Fruit fly (Drosophila melanogaster) whole organism, prepupa: ENCODE measurements around the gene Epp.

Experiments
- Blimp-1 ChIP-seq: fragments of 200-800 bp; sonication (Bioruptor generic); optimal IDR thresholded peaks from 3 replicates; lab custom pipeline; 2017; ENCODE audit warnings: missing biosample characterization, missing genetic modification characterization, mild to moderate bottlenecking, moderate library complexity, missing genetic modification reagents
- CG10631 ChIP-seq: fragments of 200-800 bp; sonication (Bioruptor generic); optimal IDR thresholded peaks from 2 replicates; lab custom pipeline; 2016; ENCODE audit warnings: missing biosample characterization, missing genetic modification characterization
- CG10669 ChIP-seq: fragments of 200-800 bp; sonication (Bioruptor generic); optimal IDR thresholded peaks from 3 replicates; lab custom pipeline; 2018; ENCODE audit warnings: missing biosample characterization, mild to moderate bottlenecking, missing genetic modification characterization, moderate library complexity
- CG11294 ChIP-seq: fragments of 200-800 bp; sonication (Bioruptor generic); IDR thresholded peaks from 2 replicates; pipeline ENCODE4 v1.3.6; 2022; ENCODE audit warnings: missing biosample characterization, missing genetic modification characterization
- CG11902 ChIP-seq: fragments of 200-800 bp; sonication (Bioruptor generic); optimal IDR thresholded peaks from 3 replicates; lab custom pipeline; 2016; ENCODE audit warnings: missing biosample characterization, missing genetic modification characterization
- CG15336 ChIP-seq: fragments of 200-800 bp; sonication (Bioruptor generic); IDR thresholded peaks from 2 replicates; pipeline ENCODE4 v1.3.6; 2022; ENCODE audit warnings: missing biosample characterization, missing genetic modification characterization
- CG16779 ChIP-seq: fragments of 200-800 bp; sonication (Bioruptor generic); optimal IDR thresholded peaks from 3 replicates; lab custom pipeline; 2017; ENCODE audit warnings: missing biosample characterization, mild to moderate bottlenecking, missing genetic modification characterization
- CG3032 ChIP-seq: fragments of 200-800 bp; optimal IDR thresholded peaks from 2 replicates; lab custom pipeline; 2019; ENCODE audit warnings: missing biosample characterization, mild to moderate bottlenecking, missing genetic modification characterization, moderate library complexity
- CG31627 ChIP-seq: fragments of 200-800 bp; sonication (Bioruptor generic); optimal IDR thresholded peaks from 3 replicates; lab custom pipeline; 2016; ENCODE audit warnings: missing biosample characterization, missing genetic modification characterization
- CG32006 ChIP-seq: fragments of 200-800 bp; sonication (Bioruptor generic); optimal IDR thresholded peaks from 3 replicates; lab custom pipeline; 2017; ENCODE audit warnings: missing biosample characterization, mild to moderate bottlenecking, missing genetic modification characterization
- CG3919 ChIP-seq: fragments of 200-800 bp; sonication (Bioruptor generic); optimal IDR thresholded peaks from 3 replicates; lab custom pipeline; 2016; ENCODE audit warnings: missing biosample characterization, missing genetic modification characterization
- CG6163 ChIP-seq: fragments of 200-800 bp; sonication (Bioruptor generic); IDR thresholded peaks from 3 replicates; pipeline ENCODE4 v1.3.6; 2022; ENCODE audit warnings: missing biosample characterization, missing genetic modification characterization
- CG6276 ChIP-seq: fragments of 200-800 bp; sonication (Bioruptor generic); optimal IDR thresholded peaks from 2 replicates; lab custom pipeline; 2017; ENCODE audit warnings: missing biosample characterization, mild to moderate bottlenecking, missing genetic modification characterization
- CG6792 ChIP-seq: fragments of 200-800 bp; sonication (Bioruptor generic); optimal IDR thresholded peaks from 3 replicates; lab custom pipeline; 2016; ENCODE audit warnings: missing biosample characterization, missing genetic modification characterization
- CG6854 ChIP-seq: fragments of 200-800 bp; sonication (Bioruptor generic); optimal IDR thresholded peaks from 2 replicates; lab custom pipeline; 2017; ENCODE audit warnings: missing biosample characterization, mild to moderate bottlenecking, missing genetic modification characterization
- CG8119 ChIP-seq: fragments of 200-800 bp; sonication (Bioruptor generic); IDR thresholded peaks from 3 replicates; pipeline ENCODE4 v1.3.6; 2022; ENCODE audit warnings: missing biosample characterization, missing genetic modification characterization
- CG8319 ChIP-seq: fragments of 200-800 bp; sonication (Bioruptor generic); optimal IDR thresholded peaks from 3 replicates; lab custom pipeline; 2016; ENCODE audit warnings: missing biosample characterization, missing genetic modification characterization
- CG8632 ChIP-seq: fragments of 200-800 bp; sonication (Bioruptor generic); optimal IDR thresholded peaks from 3 replicates; lab custom pipeline; 2016; ENCODE audit warnings: missing biosample characterization, missing genetic modification characterization
- CG9139 ChIP-seq: fragments of 200-800 bp; sonication (Bioruptor generic); optimal IDR thresholded peaks from 3 replicates; lab custom pipeline; 2017; ENCODE audit warnings: missing biosample characterization, mild to moderate bottlenecking, missing genetic modification characterization
- Eip75B ChIP-seq: fragments of 200-800 bp; sonication (Bioruptor generic); optimal IDR thresholded peaks from 3 replicates; lab custom pipeline; 2016; ENCODE audit warnings: missing biosample characterization, missing genetic modification characterization
- Eip78C ChIP-seq: fragments of 200-800 bp; sonication (Bioruptor generic); peaks from one replicate; lab custom pipeline; 2016; ENCODE audit warnings: missing biosample characterization, missing genetic modification characterization
- Ets96B ChIP-seq: fragments of 200-800 bp; optimal IDR thresholded peaks from 2 replicates; lab custom pipeline; 2019; ENCODE audit warnings: missing biosample characterization, mild to moderate bottlenecking, missing genetic modification characterization, moderate library complexity
- Gug ChIP-seq: fragments of 200-800 bp; sonication (Bioruptor generic); IDR thresholded peaks from 2 replicates; pipeline ENCODE4 v1.3.6; 2022; ENCODE audit warnings: missing biosample characterization, missing genetic modification characterization
- Hr38 ChIP-seq: sonication (Bioruptor generic); optimal IDR thresholded peaks from 2 replicates; lab custom pipeline; 2016; ENCODE audit warnings: missing biosample characterization, missing genetic modification characterization
- Lpt ChIP-seq: fragments of 200-800 bp; sonication (Bioruptor generic); optimal IDR thresholded peaks from 3 replicates; lab custom pipeline; 2016; ENCODE audit warnings: missing biosample characterization, missing genetic modification characterization
- Met ChIP-seq: fragments of 200-800 bp; sonication (Bioruptor generic); optimal IDR thresholded peaks from 3 replicates; lab custom pipeline; 2016; ENCODE audit warnings: missing biosample characterization, missing genetic modification characterization
- Smox ChIP-seq: fragments of 200-800 bp; sonication (Bioruptor generic); optimal IDR thresholded peaks from 3 replicates; lab custom pipeline; 2016; ENCODE audit warnings: missing biosample characterization, missing genetic modification characterization
- Sox102F ChIP-seq: fragments of 200-800 bp; sonication (Bioruptor generic); optimal IDR thresholded peaks from 2 replicates; lab custom pipeline; 2016; ENCODE audit warnings: missing biosample characterization, mild to moderate bottlenecking, missing genetic modification characterization
- Sox14 ChIP-seq: fragments of 200-800 bp; sonication (Bioruptor generic); optimal IDR thresholded peaks from 3 replicates; lab custom pipeline; 2016; ENCODE audit warnings: missing biosample characterization, missing genetic modification characterization
- Sox15 ChIP-seq: fragments of 200-800 bp; sonication (Bioruptor generic); optimal IDR thresholded peaks from 3 replicates; lab custom pipeline; 2016; ENCODE audit warnings: missing biosample characterization, missing genetic modification characterization
- achi ChIP-seq: fragments of 200-800 bp; sonication (Bioruptor generic); optimal IDR thresholded peaks from 3 replicates; lab custom pipeline; 2016; ENCODE audit warnings: missing biosample characterization, missing genetic modification characterization
- cyc ChIP-seq: fragments of 200-800 bp; sonication (Bioruptor generic); optimal IDR thresholded peaks from 3 replicates; lab custom pipeline; 2016; ENCODE audit warnings: missing biosample characterization, missing genetic modification characterization
- dsx ChIP-seq: fragments of 200-800 bp; optimal IDR thresholded peaks from 3 replicates; lab custom pipeline; 2019; ENCODE audit warnings: missing biosample characterization, mild to moderate bottlenecking, missing genetic modification characterization, moderate library complexity; ENCODE audit not compliant: poor library complexity, severe bottlenecking
- eg ChIP-seq: fragments of 200-800 bp; sonication (Bioruptor generic); IDR thresholded peaks from 3 replicates; pipeline ENCODE4 v1.3.6; 2022; ENCODE audit warnings: missing biosample characterization, missing genetic modification characterization
- esn ChIP-seq: fragments of 200-800 bp; sonication (Bioruptor generic); optimal IDR thresholded peaks from 2 replicates; lab custom pipeline; 2016; ENCODE audit warnings: missing biosample characterization, mild to moderate bottlenecking, missing genetic modification characterization, moderate library complexity
- fd59A ChIP-seq: fragments of 200-800 bp; sonication (Bioruptor generic); optimal IDR thresholded peaks from 2 replicates; lab custom pipeline; 2017; ENCODE audit warnings: missing biosample characterization, mild to moderate bottlenecking, missing genetic modification characterization, missing genetic modification reagents
- fd85E ChIP-seq: fragments of 200-800 bp; sonication (Bioruptor generic); optimal IDR thresholded peaks from 3 replicates; lab custom pipeline; 2016; ENCODE audit warnings: missing biosample characterization, missing genetic modification characterization
- fkh ChIP-seq: fragments of 200-800 bp; sonication (Bioruptor generic); optimal IDR thresholded peaks from 3 replicates; lab custom pipeline; 2017; ENCODE audit warnings: missing biosample characterization, mild to moderate bottlenecking, missing genetic modification characterization, moderate library complexity
- lz ChIP-seq: fragments of 200-800 bp; sonication (Bioruptor generic); optimal IDR thresholded peaks from 3 replicates; lab custom pipeline; 2016; ENCODE audit warnings: missing biosample characterization, missing genetic modification characterization
- net ChIP-seq: fragments of 200-800 bp; sonication (Bioruptor generic); optimal IDR thresholded peaks from 3 replicates; lab custom pipeline; 2016; ENCODE audit warnings: missing biosample characterization, missing genetic modification characterization
- pdm3 ChIP-seq: fragments of 200-800 bp; sonication (Bioruptor generic); optimal IDR thresholded peaks from 3 replicates; lab custom pipeline; 2016; ENCODE audit warnings: missing biosample characterization, missing genetic modification characterization
- salr ChIP-seq, 2 experiments: fragments of 200-800 bp; sonication (Bioruptor generic); optimal IDR thresholded peaks; 3 replicates each; lab custom pipeline; 2016 to 2018; ENCODE audit warnings: missing biosample characterization in 2 of 2, missing genetic modification characterization in 2 of 2, mild to moderate bottlenecking in 1 of 2
- ss ChIP-seq, 2 experiments: fragments of 200-800 bp; sonication (Bioruptor generic); optimal IDR thresholded peaks; 2 replicates in 1 of 2; 3 replicates in 1 of 2; lab custom pipeline; 2017 to 2018; ENCODE audit warnings: mild to moderate bottlenecking in 2 of 2, missing biosample characterization in 2 of 2, missing genetic modification characterization in 2 of 2, moderate library complexity in 1 of 2
- svp ChIP-seq: fragments of 200-800 bp; sonication (Bioruptor generic); peaks from one replicate; lab custom pipeline; 2016; ENCODE audit warnings: missing biosample characterization, missing genetic modification characterization
- topi ChIP-seq: fragments of 200-800 bp; sonication (Bioruptor generic); optimal IDR thresholded peaks from 3 replicates; lab custom pipeline; 2016; ENCODE audit warnings: missing biosample characterization, missing genetic modification characterization
- vri ChIP-seq: fragments of 200-800 bp; sonication (Bioruptor generic); optimal IDR thresholded peaks from 3 replicates; lab custom pipeline; 2016; ENCODE audit warnings: missing biosample characterization, mild to moderate bottlenecking, missing genetic modification characterization

Epp gene

DNA sequence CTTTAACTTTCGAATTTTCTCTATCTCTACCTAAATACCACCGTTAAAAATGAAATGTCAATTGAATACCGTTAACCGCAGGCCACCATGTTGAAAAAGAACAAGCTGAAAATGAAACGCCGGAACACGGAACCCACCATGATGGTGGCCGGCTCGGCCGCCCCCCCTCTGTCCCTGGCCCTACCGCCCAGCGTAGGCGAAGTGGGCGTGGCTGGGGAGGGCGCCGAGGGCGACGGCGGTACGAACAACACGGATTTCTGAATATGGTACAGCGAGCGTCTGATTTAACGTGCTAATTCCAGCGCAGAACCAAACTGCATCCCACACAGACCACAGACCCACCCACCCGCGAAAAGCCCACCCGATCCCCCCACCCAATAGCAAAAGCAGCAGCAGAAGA, 11.1 kb downstream of the Epp start:
- TF ChIP-seq CG15336 (GFP tag; lab: Robert Waterston, UW) (no peak), CG6276 (GFP tag; lab: Kevin White, UChicago) (no peak), Met (no peak), CG32006 (GFP tag; lab: Kevin White, UChicago) (no peak), CG6792 (GFP tag; lab: Kevin White, UChicago) (no peak), topi (no peak), fd85E (GFP tag; lab: Kevin White, UChicago) (no peak), fd59A (GFP tag; lab: Kevin White, UChicago) (no peak), ss (GFP tag; optimal IDR thresholded peaks at IDR 0.05; lab: Kevin White, UChicago) (no peak), CG8119 (GFP tag; lab: Robert Waterston, UW) (no peak), CG8319 (no peak), fkh (GFP tag; lab: Kevin White, UChicago) (no peak), esn (GFP tag; lab: Kevin White, UChicago) (no peak), Sox15 (GFP tag; lab: Kevin White, UChicago) (no peak), CG11902 (no peak), cyc (GFP tag; lab: Kevin White, UChicago) (no peak)

DNA sequence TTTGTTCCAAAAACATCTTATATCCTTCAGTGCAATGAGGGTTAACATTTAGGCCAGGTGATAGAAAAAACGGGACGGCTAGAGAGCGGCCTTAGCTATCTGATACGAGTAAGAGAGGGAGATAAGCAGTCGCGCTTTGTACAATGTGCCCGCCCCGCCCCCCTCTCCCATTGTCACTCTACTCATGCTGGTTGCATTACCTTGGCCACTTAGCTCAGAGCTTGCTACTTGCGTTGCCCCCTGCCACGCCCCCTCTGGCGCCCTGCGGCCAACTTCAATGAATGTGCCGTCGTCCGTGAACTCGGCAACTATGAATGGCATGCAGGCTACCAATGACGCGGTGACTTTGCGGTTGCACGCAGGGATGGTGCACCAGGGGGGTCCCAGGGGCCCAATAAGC, 21.0 kb downstream of the Epp start:
- TF ChIP-seq Eip78C (GFP tag; lab: Kevin White, UChicago) (no peak), vri (GFP tag; lab: Kevin White, UChicago) (no peak), CG31627 (GFP tag; lab: Kevin White, UChicago) (no peak), svp (no peak), pdm3 (GFP tag; lab: Kevin White, UChicago) (no peak), CG32006 (GFP tag; lab: Kevin White, UChicago) (no peak), CG3032 (no peak), net (GFP tag; lab: Kevin White, UChicago) (no peak), CG9139 (GFP tag; lab: Kevin White, UChicago) (no peak), Smox (GFP tag; lab: Kevin White, UChicago) (no peak), achi (GFP tag; lab: Kevin White, UChicago) (no peak), CG11902 (no peak), Sox14 (GFP tag; lab: Kevin White, UChicago) (no peak), lz (no peak), Ets96B (tag; lab: Kevin White, UChicago) (no peak), Eip75B (GFP tag; lab: Kevin White, UChicago) (no peak), Lpt (no peak), fd85E (GFP tag; lab: Kevin White, UChicago) (no peak), dsx (GFP tag; lab: Kevin White, UChicago) (no peak)

DNA sequence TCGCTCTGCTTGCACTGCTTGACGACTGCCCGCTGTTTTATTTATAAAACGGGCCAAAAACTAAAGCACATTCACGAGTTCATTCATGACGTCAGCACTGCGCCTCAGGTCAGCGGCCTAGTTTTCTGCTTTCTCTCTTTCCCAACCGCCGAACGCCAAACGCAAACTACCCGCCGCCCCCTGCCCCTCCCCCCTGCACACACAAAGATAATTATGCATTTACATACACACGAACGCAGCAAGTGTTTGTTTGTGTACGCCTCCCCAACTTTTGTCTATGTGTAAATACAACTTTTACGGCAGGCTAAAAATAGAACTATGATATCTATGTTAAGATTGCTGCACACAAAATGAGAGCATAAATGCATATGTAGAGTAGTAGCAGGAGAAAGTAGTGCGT, 21.5 kb downstream of the Epp start:
- TF ChIP-seq Smox (GFP tag; lab: Kevin White, UChicago) (no peak), CG8632 (GFP tag; lab: Kevin White, UChicago) (no peak), Eip78C (GFP tag; lab: Kevin White, UChicago) (no peak), achi (GFP tag; lab: Kevin White, UChicago) (no peak), CG3919 (GFP tag; lab: Kevin White, UChicago) (no peak), CG11902 (no peak), CG10669 (GFP tag; lab: Kevin White, UChicago) (no peak), Met (no peak), Lpt (no peak), eg (GFP tag; lab: Robert Waterston, UW) (no peak), salr (GFP tag; optimal IDR thresholded peaks at IDR 0.05; lab: Kevin White, UChicago) (no peak)
- TF ChIP-seq, all 60 proteins: peak for 0

DNA sequence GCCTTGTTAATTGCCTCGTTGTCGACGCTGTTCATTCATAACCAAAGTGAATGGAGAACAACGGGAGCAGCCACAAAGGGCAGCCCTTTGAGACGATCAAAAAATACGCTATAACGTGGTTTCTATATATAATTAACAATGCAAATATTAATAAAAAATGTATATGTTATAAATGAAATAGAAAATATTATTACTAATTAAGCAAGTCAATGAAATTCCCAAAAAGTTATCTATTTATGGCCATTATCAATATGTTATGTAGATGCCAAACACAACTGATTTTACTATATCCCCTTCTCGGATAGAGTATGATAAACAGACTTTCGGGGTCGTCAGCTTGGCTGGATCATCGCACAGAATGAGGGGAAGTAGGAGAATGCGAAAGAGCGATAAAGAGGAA, 23.3 kb downstream of the Epp start:
- TF ChIP-seq CG16779 (no peak), CG8119 (GFP tag; lab: Robert Waterston, UW) (no peak), vri (GFP tag; lab: Kevin White, UChicago) (no peak), fd59A (GFP tag; lab: Kevin White, UChicago) (no peak), Blimp-1 (GFP tag; lab: Kevin White, UChicago) (no peak), CG6163 (GFP tag; lab: Robert Waterston, UW) (no peak), net (GFP tag; lab: Kevin White, UChicago) (no peak), CG3919 (GFP tag; lab: Kevin White, UChicago) (no peak), esn (GFP tag; lab: Kevin White, UChicago) (no peak), CG6276 (GFP tag; lab: Kevin White, UChicago) (no peak), Gug (GFP tag; lab: Robert Waterston, UW) (no peak), eg (GFP tag; lab: Robert Waterston, UW) (no peak), CG11294 (GFP tag; lab: Robert Waterston, UW) (no peak), CG6854 (GFP tag; lab: Kevin White, UChicago) (no peak), CG10631 (peak; percentile 1), dsx (GFP tag; lab: Kevin White, UChicago) (no peak), CG3032 (no peak), Sox102F (no peak), CG31627 (GFP tag; lab: Kevin White, UChicago) (no peak), Eip78C (GFP tag; lab: Kevin White, UChicago) (no peak), Hr38 (GFP tag; lab: Kevin White, UChicago) (no peak)
